Worm (Caenorhabditis elegans): ENCODE measurements around the gene hmt-1.
"Not testable (repeated sequence)": the region's sequence is repeated elsewhere in the genome, so short reads cannot be mapped to it uniquely, and the experiment has no call there.

DNA sequence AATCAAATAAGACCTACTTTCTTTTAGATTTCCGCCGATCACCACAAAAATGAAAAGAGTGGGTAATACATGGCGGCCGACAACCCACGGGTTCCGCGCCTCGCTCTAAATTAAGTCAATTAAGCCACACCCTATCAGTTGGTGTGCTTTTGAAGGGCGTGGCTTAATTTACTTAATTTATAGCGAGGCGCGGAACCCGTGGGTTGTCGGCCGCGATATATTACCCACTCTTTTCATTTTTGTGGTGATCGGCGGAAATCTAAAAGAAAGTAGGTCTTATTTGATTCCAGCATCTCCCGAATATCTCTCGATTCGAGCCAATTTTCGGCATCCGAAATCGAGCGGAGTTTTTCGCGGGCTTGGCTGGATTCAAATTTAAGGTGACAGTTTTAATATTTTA lies 18.3 kb upstream of the hmt-1 start:
- not testable (repeated sequence) for TF ChIP-seq pha-4 (GFP tag; IDR thresholded peaks at IDR 0.05); pha-4 (tag; optimal IDR thresholded peaks at IDR 0.05); snpc-4 (tag; optimal IDR thresholded peaks at IDR 0.05); mdl-1 (tag; optimal IDR thresholded peaks at IDR 0.05); nhr-25 (tag; optimal IDR thresholded peaks at IDR 0.05; ENCODE audit: borderline replicate concordance, insufficient read depth); saeg-2 (GFP tag; IDR thresholded peaks at IDR 0.05); lir-3 (tag; optimal IDR thresholded peaks at IDR 0.05); ama-1 (optimal IDR thresholded peaks at IDR 0.05); unc-62 (GFP tag; optimal IDR thresholded peaks at IDR 0.05 in 1 of 2); unc-62 (tag; optimal IDR thresholded peaks at IDR 0.05); nhr-77 (tag; optimal IDR thresholded peaks at IDR 0.05); jun-1 (tag; optimal IDR thresholded peaks at IDR 0.05); fkh-10 (GFP tag; optimal IDR thresholded peaks at IDR 0.05); unc-39 (tag; optimal IDR thresholded peaks at IDR 0.05); Y5F2A.4 (GFP tag; optimal IDR thresholded peaks at IDR 0.05); aly-2 (tag; optimal IDR thresholded peaks at IDR 0.05)

Data from whole organism, L4 larva.